Worm (Caenorhabditis elegans): ENCODE measurements around the gene ZC239.16.

- TF ChIP-seq mep-1 (tag; optimal IDR thresholded peaks at IDR 0.05) (no peak), pha-4 (tag; optimal IDR thresholded peaks at IDR 0.05) (no peak), mab-5 (tag; optimal IDR thresholded peaks at IDR 0.05) (no peak), snpc-4 (tag; optimal IDR thresholded peaks at IDR 0.05) (no peak), unc-62 (GFP tag; optimal IDR thresholded peaks at IDR 0.05) (no peak), lin-32 (GFP tag; optimal IDR thresholded peaks at IDR 0.05) (no peak), elt-3 (tag; optimal IDR thresholded peaks at IDR 0.05) (no peak), nhr-28 (tag; optimal IDR thresholded peaks at IDR 0.05) (no peak), unc-120 (tag; optimal IDR thresholded peaks at IDR 0.05; ENCODE audit: poor library complexity, severe bottlenecking) (no peak), blmp-1 (tag; optimal IDR thresholded peaks at IDR 0.05) (no peak), sptf-1 (tag; optimal IDR thresholded peaks at IDR 0.05) (no peak)
Measured at ce11 chrII:3213898-3214297, 11.2 kb downstream of the ZC239.16 start, which contains the start of gene ZC239.4.

All from whole organism, mixed stage, embryonic.